Fruit fly (Drosophila melanogaster) whole organism, prepupa: ENCODE data around the gene cad.

ENCODE experiments used
- CG10631 ChIP-seq: fragments of 200-800 bp; sonication (Bioruptor generic); optimal IDR thresholded peaks from 2 replicates; lab custom pipeline; 2016; ENCODE audit warnings: missing biosample characterization, missing genetic modification characterization
- CG10669 ChIP-seq: fragments of 200-800 bp; sonication (Bioruptor generic); optimal IDR thresholded peaks from 3 replicates; lab custom pipeline; 2018; ENCODE audit warnings: missing biosample characterization, mild to moderate bottlenecking, missing genetic modification characterization, moderate library complexity
- CG11294 ChIP-seq: fragments of 200-800 bp; sonication (Bioruptor generic); IDR thresholded peaks from 2 replicates; pipeline ENCODE4 v1.3.6; 2022; ENCODE audit warnings: missing biosample characterization, missing genetic modification characterization
- CG11762 ChIP-seq: fragments of 200-800 bp; sonication (Bioruptor generic); optimal IDR thresholded peaks from 3 replicates; lab custom pipeline; 2016; ENCODE audit warnings: missing biosample characterization, missing genetic modification characterization; ENCODE audit not compliant: insufficient read depth
- CG11902 ChIP-seq: fragments of 200-800 bp; sonication (Bioruptor generic); optimal IDR thresholded peaks from 3 replicates; lab custom pipeline; 2016; ENCODE audit warnings: missing biosample characterization, missing genetic modification characterization
- CG15336 ChIP-seq: fragments of 200-800 bp; sonication (Bioruptor generic); IDR thresholded peaks from 2 replicates; pipeline ENCODE4 v1.3.6; 2022; ENCODE audit warnings: missing biosample characterization, missing genetic modification characterization
- CG1621 ChIP-seq: fragments of 200-800 bp; sonication (Bioruptor generic); optimal IDR thresholded peaks from 3 replicates; lab custom pipeline; 2018; ENCODE audit warnings: missing biosample characterization, mild to moderate bottlenecking, missing genetic modification characterization
- CG31627 ChIP-seq: fragments of 200-800 bp; sonication (Bioruptor generic); optimal IDR thresholded peaks from 3 replicates; lab custom pipeline; 2016; ENCODE audit warnings: missing biosample characterization, missing genetic modification characterization
- CG32006 ChIP-seq: fragments of 200-800 bp; sonication (Bioruptor generic); optimal IDR thresholded peaks from 3 replicates; lab custom pipeline; 2017; ENCODE audit warnings: missing biosample characterization, mild to moderate bottlenecking, missing genetic modification characterization
- CG34406 ChIP-seq: fragments of 200-800 bp; sonication (Bioruptor generic); optimal IDR thresholded peaks from 3 replicates; lab custom pipeline; 2016; ENCODE audit warnings: missing biosample characterization, missing genetic modification characterization
- CG3919 ChIP-seq: fragments of 200-800 bp; sonication (Bioruptor generic); optimal IDR thresholded peaks from 3 replicates; lab custom pipeline; 2016; ENCODE audit warnings: missing biosample characterization, missing genetic modification characterization
- CG4318 ChIP-seq: fragments of 200-800 bp; sonication (Bioruptor generic); optimal IDR thresholded peaks from 3 replicates; lab custom pipeline; 2017; ENCODE audit warnings: missing biosample characterization, mild to moderate bottlenecking, missing genetic modification characterization
- CG6276 ChIP-seq: fragments of 200-800 bp; sonication (Bioruptor generic); optimal IDR thresholded peaks from 2 replicates; lab custom pipeline; 2017; ENCODE audit warnings: missing biosample characterization, mild to moderate bottlenecking, missing genetic modification characterization
- CG6854 ChIP-seq: fragments of 200-800 bp; sonication (Bioruptor generic); optimal IDR thresholded peaks from 2 replicates; lab custom pipeline; 2017; ENCODE audit warnings: missing biosample characterization, mild to moderate bottlenecking, missing genetic modification characterization
- CG8119 ChIP-seq: fragments of 200-800 bp; sonication (Bioruptor generic); IDR thresholded peaks from 3 replicates; pipeline ENCODE4 v1.3.6; 2022; ENCODE audit warnings: missing biosample characterization, missing genetic modification characterization
- CG8319 ChIP-seq: fragments of 200-800 bp; sonication (Bioruptor generic); optimal IDR thresholded peaks from 3 replicates; lab custom pipeline; 2016; ENCODE audit warnings: missing biosample characterization, missing genetic modification characterization
- CG8632 ChIP-seq: fragments of 200-800 bp; sonication (Bioruptor generic); optimal IDR thresholded peaks from 3 replicates; lab custom pipeline; 2016; ENCODE audit warnings: missing biosample characterization, missing genetic modification characterization
- Eip75B ChIP-seq: fragments of 200-800 bp; sonication (Bioruptor generic); optimal IDR thresholded peaks from 3 replicates; lab custom pipeline; 2016; ENCODE audit warnings: missing biosample characterization, missing genetic modification characterization
- Eip78C ChIP-seq: fragments of 200-800 bp; sonication (Bioruptor generic); peaks from one replicate; lab custom pipeline; 2016; ENCODE audit warnings: missing biosample characterization, missing genetic modification characterization
- Eip93F ChIP-seq: fragments of 200-800 bp; sonication (Bioruptor generic); optimal IDR thresholded peaks from 2 replicates; lab custom pipeline; 2016; ENCODE audit warnings: missing biosample characterization, mild to moderate bottlenecking, missing genetic modification characterization
- Ets21C ChIP-seq: fragments of 200-800 bp; sonication (Bioruptor generic); optimal IDR thresholded peaks from 3 replicates; lab custom pipeline; 2016; ENCODE audit warnings: missing biosample characterization, missing genetic modification characterization
- Ets96B ChIP-seq: fragments of 200-800 bp; optimal IDR thresholded peaks from 2 replicates; lab custom pipeline; 2019; ENCODE audit warnings: missing biosample characterization, mild to moderate bottlenecking, missing genetic modification characterization, moderate library complexity
- Gug ChIP-seq: fragments of 200-800 bp; sonication (Bioruptor generic); IDR thresholded peaks from 2 replicates; pipeline ENCODE4 v1.3.6; 2022; ENCODE audit warnings: missing biosample characterization, missing genetic modification characterization
- Hr38 ChIP-seq: sonication (Bioruptor generic); optimal IDR thresholded peaks from 2 replicates; lab custom pipeline; 2016; ENCODE audit warnings: missing biosample characterization, missing genetic modification characterization
- Hr39 ChIP-seq: fragments of 200-800 bp; sonication (Bioruptor generic); optimal IDR thresholded peaks from 2 replicates; lab custom pipeline; 2016; ENCODE audit warnings: missing biosample characterization, missing genetic modification characterization
- Hr4 ChIP-seq: fragments of 200-800 bp; sonication (Bioruptor generic); optimal IDR thresholded peaks from 3 replicates; lab custom pipeline; 2016; ENCODE audit warnings: missing biosample characterization, missing genetic modification characterization
- Met ChIP-seq: fragments of 200-800 bp; sonication (Bioruptor generic); optimal IDR thresholded peaks from 3 replicates; lab custom pipeline; 2016; ENCODE audit warnings: missing biosample characterization, missing genetic modification characterization
- OdsH ChIP-seq: fragments of 200-800 bp; sonication (Bioruptor generic); optimal IDR thresholded peaks from 3 replicates; lab custom pipeline; 2016; ENCODE audit warnings: missing biosample characterization, missing genetic modification characterization
- Smox ChIP-seq: fragments of 200-800 bp; sonication (Bioruptor generic); optimal IDR thresholded peaks from 3 replicates; lab custom pipeline; 2016; ENCODE audit warnings: missing biosample characterization, missing genetic modification characterization
- Sox14 ChIP-seq: fragments of 200-800 bp; sonication (Bioruptor generic); optimal IDR thresholded peaks from 3 replicates; lab custom pipeline; 2016; ENCODE audit warnings: missing biosample characterization, missing genetic modification characterization
- Sox15 ChIP-seq: fragments of 200-800 bp; sonication (Bioruptor generic); optimal IDR thresholded peaks from 3 replicates; lab custom pipeline; 2016; ENCODE audit warnings: missing biosample characterization, missing genetic modification characterization
- cyc ChIP-seq: fragments of 200-800 bp; sonication (Bioruptor generic); optimal IDR thresholded peaks from 3 replicates; lab custom pipeline; 2016; ENCODE audit warnings: missing biosample characterization, missing genetic modification characterization
- dac ChIP-seq: fragments of 200-800 bp; sonication (Bioruptor generic); optimal IDR thresholded peaks from 2 replicates; lab custom pipeline; 2017; ENCODE audit warnings: missing biosample characterization, mild to moderate bottlenecking, missing genetic modification characterization
- dsx ChIP-seq: fragments of 200-800 bp; optimal IDR thresholded peaks from 3 replicates; lab custom pipeline; 2019; ENCODE audit warnings: missing biosample characterization, mild to moderate bottlenecking, missing genetic modification characterization, moderate library complexity; ENCODE audit not compliant: poor library complexity, severe bottlenecking
- eg ChIP-seq: fragments of 200-800 bp; sonication (Bioruptor generic); IDR thresholded peaks from 3 replicates; pipeline ENCODE4 v1.3.6; 2022; ENCODE audit warnings: missing biosample characterization, missing genetic modification characterization
- esn ChIP-seq: fragments of 200-800 bp; sonication (Bioruptor generic); optimal IDR thresholded peaks from 2 replicates; lab custom pipeline; 2016; ENCODE audit warnings: missing biosample characterization, mild to moderate bottlenecking, missing genetic modification characterization, moderate library complexity
- fd59A ChIP-seq: fragments of 200-800 bp; sonication (Bioruptor generic); optimal IDR thresholded peaks from 2 replicates; lab custom pipeline; 2017; ENCODE audit warnings: missing biosample characterization, mild to moderate bottlenecking, missing genetic modification characterization, missing genetic modification reagents
- fkh ChIP-seq: fragments of 200-800 bp; sonication (Bioruptor generic); optimal IDR thresholded peaks from 3 replicates; lab custom pipeline; 2017; ENCODE audit warnings: missing biosample characterization, mild to moderate bottlenecking, missing genetic modification characterization, moderate library complexity
- lz ChIP-seq: fragments of 200-800 bp; sonication (Bioruptor generic); optimal IDR thresholded peaks from 3 replicates; lab custom pipeline; 2016; ENCODE audit warnings: missing biosample characterization, missing genetic modification characterization
- net ChIP-seq: fragments of 200-800 bp; sonication (Bioruptor generic); optimal IDR thresholded peaks from 3 replicates; lab custom pipeline; 2016; ENCODE audit warnings: missing biosample characterization, missing genetic modification characterization
- salr ChIP-seq, 2 experiments: fragments of 200-800 bp; sonication (Bioruptor generic); optimal IDR thresholded peaks; 3 replicates each; lab custom pipeline; 2016 to 2018; ENCODE audit warnings: missing biosample characterization in 2 of 2, missing genetic modification characterization in 2 of 2, mild to moderate bottlenecking in 1 of 2
- spab ChIP-seq: fragments of 200-800 bp; sonication (Bioruptor generic); optimal IDR thresholded peaks from 2 replicates; lab custom pipeline; 2017; ENCODE audit warnings: missing biosample characterization, mild to moderate bottlenecking, missing genetic modification characterization, missing genetic modification reagents
- ss ChIP-seq, 2 experiments: fragments of 200-800 bp; sonication (Bioruptor generic); optimal IDR thresholded peaks; 2 replicates in 1 of 2; 3 replicates in 1 of 2; lab custom pipeline; 2017 to 2018; ENCODE audit warnings: mild to moderate bottlenecking in 2 of 2, missing biosample characterization in 2 of 2, missing genetic modification characterization in 2 of 2, moderate library complexity in 1 of 2
- svp ChIP-seq: fragments of 200-800 bp; sonication (Bioruptor generic); peaks from one replicate; lab custom pipeline; 2016; ENCODE audit warnings: missing biosample characterization, missing genetic modification characterization
- topi ChIP-seq: fragments of 200-800 bp; sonication (Bioruptor generic); optimal IDR thresholded peaks from 3 replicates; lab custom pipeline; 2016; ENCODE audit warnings: missing biosample characterization, missing genetic modification characterization
- vri ChIP-seq: fragments of 200-800 bp; sonication (Bioruptor generic); optimal IDR thresholded peaks from 3 replicates; lab custom pipeline; 2016; ENCODE audit warnings: missing biosample characterization, mild to moderate bottlenecking, missing genetic modification characterization

cad gene

dm6 chr2L:20758847-20759465 lies 11.6 kb upstream of the cad start (continued):
- TF ChIP-seq topi (GFP tag; lab: Kevin White, UChicago) (peak; percentile 66), lz (GFP tag; lab: Kevin White, UChicago) (peak; percentile 62), ss (GFP tag; optimal IDR thresholded peaks at IDR 0.05; lab: Kevin White, UChicago) (peak; percentile 2 to 7), Sox14 (GFP tag; lab: Kevin White, UChicago) (peak; percentile 76), CG8319 (GFP tag; lab: Kevin White, UChicago) (peak; percentile 19), CG3919 (GFP tag; lab: Kevin White, UChicago) (peak; percentile 69), CG6276 (GFP tag; lab: Kevin White, UChicago) (peak; percentile 84), CG11902 (GFP tag; lab: Kevin White, UChicago) (no peak), CG11762 (GFP tag; lab: Kevin White, UChicago) (peak; percentile 60), fkh (GFP tag; lab: Kevin White, UChicago) (no peak), Hr38 (no peak), dsx (GFP tag; lab: Kevin White, UChicago) (no peak), eg (peak; percentile 86)
- TF ChIP-seq, all 60 proteins: peak for 47

- TF ChIP-seq Eip78C (GFP tag; lab: Kevin White, UChicago) (peak; percentile 80), Met (GFP tag; lab: Kevin White, UChicago) (peak; percentile 76), fkh (GFP tag; lab: Kevin White, UChicago) (peak; percentile 43), esn (GFP tag; lab: Kevin White, UChicago) (peak; percentile 78), CG6854 (GFP tag; lab: Kevin White, UChicago) (no peak), topi (GFP tag; lab: Kevin White, UChicago) (peak; percentile 75), Hr4 (GFP tag; lab: Kevin White, UChicago) (peak; percentile 17), CG4318 (GFP tag; lab: Kevin White, UChicago) (peak; percentile 7), CG34406 (GFP tag; lab: Kevin White, UChicago) (peak; percentile 57), fd59A (GFP tag; lab: Kevin White, UChicago) (no peak), svp (GFP tag; lab: Kevin White, UChicago) (peak; percentile 96), net (GFP tag; lab: Kevin White, UChicago) (no peak), Hr39 (GFP tag; lab: Kevin White, UChicago) (peak; percentile 73), Sox14 (GFP tag; lab: Kevin White, UChicago) (peak; percentile 31), dsx (GFP tag; lab: Kevin White, UChicago) (no peak), CG10631 (peak; percentile 17), vri (GFP tag; lab: Kevin White, UChicago) (peak; percentile 50), Eip93F (GFP tag; lab: Kevin White, UChicago) (peak; percentile 26), Eip75B (peak; percentile 48), CG6276 (GFP tag; lab: Kevin White, UChicago) (peak; percentile 17), CG8632 (GFP tag; lab: Kevin White, UChicago) (no peak), CG11902 (GFP tag; lab: Kevin White, UChicago) (peak; percentile 44), Ets21C (GFP tag; lab: Kevin White, UChicago) (peak; percentile 71), CG15336 (GFP tag; lab: Robert Waterston, UW) (peak; percentile 32; the same call in 1 of the 2 replicates), Ets96B (tag; lab: Kevin White, UChicago) (no peak), Sox15 (peak; percentile 29), Smox (GFP tag; lab: Kevin White, UChicago) (peak; percentile 69), CG8119 (GFP tag; lab: Robert Waterston, UW) (peak; percentile 15; the same call in 1 of the 3 replicates), ss (GFP tag; optimal IDR thresholded peaks at IDR 0.05; lab: Kevin White, UChicago) (no peak), CG31627 (GFP tag; lab: Kevin White, UChicago) (peak; percentile 66), Gug (GFP tag; lab: Robert Waterston, UW) (peak; percentile 41), spab (no peak), OdsH (GFP tag; lab: Kevin White, UChicago) (peak; percentile 28), Hr38 (no peak), CG11294 (GFP tag; lab: Robert Waterston, UW) (no peak), CG10669 (GFP tag; lab: Kevin White, UChicago) (no peak), salr (GFP tag; optimal IDR thresholded peaks at IDR 0.05; lab: Kevin White, UChicago) (no peak), CG1621 (tag; lab: Kevin White, UChicago) (no peak), lz (GFP tag; lab: Kevin White, UChicago) (peak; percentile 67), dac (GFP tag; lab: Kevin White, UChicago) (no peak), CG32006 (GFP tag; lab: Kevin White, UChicago) (peak; percentile 33), cyc (GFP tag; lab: Kevin White, UChicago) (peak; percentile 65)
These were observed 10.6 kb upstream of the cad start for dm6 chr2L:20759809-20760485.
